Fruit fly (Drosophila melanogaster): ENCODE measurements around the gene Bka.

The Bka gene

dm6 chr2L:9921401-9921800, 26.3 kb downstream of the Bka start, which contains the start of gene CG4592:
Gene CG4592 (plus strand): TSS chr2L:9921633.
- no peak for TF ChIP-seq Snoo (tag; optimal IDR thresholded peaks at IDR 0.05)
- no peak for TF ChIP-seq CG14655 (GFP tag; optimal IDR thresholded peaks at IDR 0.05)
- no peak for TF ChIP-seq CG13204 (GFP tag; optimal IDR thresholded peaks at IDR 0.05)
- TF ChIP-seq CG9948 (tag; optimal IDR thresholded peaks at IDR 0.05), result peak; percentile 54
- TF ChIP-seq EcR (GFP tag; optimal IDR thresholded peaks at IDR 0.05), result no peak
- TF ChIP-seq gl (tag; optimal IDR thresholded peaks at IDR 0.05), result peak; percentile 36
- peak; percentile 81 for TF ChIP-seq Pif1A (GFP tag; optimal IDR thresholded peaks at IDR 0.05)
- no peak for TF ChIP-seq CG10348 (GFP tag; IDR thresholded peaks at IDR 0.05)
- TF ChIP-seq Ets98B (GFP tag; IDR thresholded peaks at IDR 0.05), result peak; percentile 84
- TF ChIP-seq CG8159 (tag; optimal IDR thresholded peaks at IDR 0.05), result peak; percentile 65
- peak; percentile 66 for TF ChIP-seq CG12605 (GFP tag; IDR thresholded peaks at IDR 0.05)
- peak; percentile 87 for TF ChIP-seq CG4496 (GFP tag; IDR thresholded peaks at IDR 0.05)
- TF ChIP-seq CG32121 (GFP tag; IDR thresholded peaks at IDR 0.05), result peak; percentile 82
- peak; percentile 2 for TF ChIP-seq D1 (tag; optimal IDR thresholded peaks at IDR 0.05)
- peak; percentile 68 for TF ChIP-seq CG34367 (tag; optimal IDR thresholded peaks at IDR 0.05)
- no peak for TF ChIP-seq CG15710 (tag; optimal IDR thresholded peaks at IDR 0.05)
- peak; percentile 82; the same call in 2 of the 3 replicates for TF ChIP-seq fd96Ca (GFP tag; IDR thresholded peaks at IDR 0.05)
- no peak for TF ChIP-seq CG17806 (tag; optimal IDR thresholded peaks at IDR 0.05)
- no peak for TF ChIP-seq CG8301 (tag; optimal IDR thresholded peaks at IDR 0.05)
- peak; percentile 77 for TF ChIP-seq Pif1B (GFP tag; optimal IDR thresholded peaks at IDR 0.05)
- TF ChIP-seq rn (GFP tag; IDR thresholded peaks at IDR 0.05), result no peak

dm6 chr2L:9924765-9925164, 29.7 kb downstream of the Bka start, which contains the start of the genes TbCMF46 and CG42366:
Gene TbCMF46 (minus strand): TSS chr2L:9924865.
Gene CG42366 (plus strand): TSS chr2L:9925161.
- TF ChIP-seq CG8159 (tag; optimal IDR thresholded peaks at IDR 0.05), result no peak
- TF ChIP-seq CG14655 (GFP tag; optimal IDR thresholded peaks at IDR 0.05), result no peak
- TF ChIP-seq Snoo (tag; optimal IDR thresholded peaks at IDR 0.05), result no peak
- TF ChIP-seq CG8301 (tag; optimal IDR thresholded peaks at IDR 0.05), result no peak
- no peak for TF ChIP-seq Pif1A (GFP tag; optimal IDR thresholded peaks at IDR 0.05)
- no peak for TF ChIP-seq CG13204 (GFP tag; optimal IDR thresholded peaks at IDR 0.05)
- TF ChIP-seq CG17806 (tag; optimal IDR thresholded peaks at IDR 0.05), result no peak
- no peak for TF ChIP-seq D1 (tag; optimal IDR thresholded peaks at IDR 0.05)
- no peak for TF ChIP-seq CG12605 (GFP tag; IDR thresholded peaks at IDR 0.05)

dm6 chr2L:9930280-9930679, 35.2 kb downstream of the Bka start, which contains the start of gene CG42367:
Gene CG42367 (plus strand): TSS chr2L:9930580.
- TF ChIP-seq CG32121 (GFP tag; IDR thresholded peaks at IDR 0.05) (no peak), Snoo (tag; optimal IDR thresholded peaks at IDR 0.05) (no peak), CG4496 (GFP tag; IDR thresholded peaks at IDR 0.05) (no peak), Pif1B (GFP tag; optimal IDR thresholded peaks at IDR 0.05) (no peak), fd96Ca (GFP tag; IDR thresholded peaks at IDR 0.05) (no peak), CG9948 (tag; optimal IDR thresholded peaks at IDR 0.05) (no peak), Pif1A (GFP tag; optimal IDR thresholded peaks at IDR 0.05) (no peak), CG34367 (tag; optimal IDR thresholded peaks at IDR 0.05) (no peak), CG15710 (tag; optimal IDR thresholded peaks at IDR 0.05) (no peak), Ets98B (GFP tag; IDR thresholded peaks at IDR 0.05) (no peak), CG8301 (tag; optimal IDR thresholded peaks at IDR 0.05) (no peak), CG8159 (tag; optimal IDR thresholded peaks at IDR 0.05) (no peak), gl (tag; optimal IDR thresholded peaks at IDR 0.05) (no peak), CG12605 (GFP tag; IDR thresholded peaks at IDR 0.05) (no peak), CG10348 (GFP tag; IDR thresholded peaks at IDR 0.05) (no peak), D1 (tag; optimal IDR thresholded peaks at IDR 0.05) (no peak), CG14655 (GFP tag; optimal IDR thresholded peaks at IDR 0.05) (no peak), CG17806 (tag; optimal IDR thresholded peaks at IDR 0.05) (no peak), rn (GFP tag; IDR thresholded peaks at IDR 0.05) (no peak)

- no peak for TF ChIP-seq D1 (tag; optimal IDR thresholded peaks at IDR 0.05)
- no peak for TF ChIP-seq gl (tag; optimal IDR thresholded peaks at IDR 0.05)
- no peak for TF ChIP-seq fd96Ca (GFP tag; IDR thresholded peaks at IDR 0.05)
- no peak for TF ChIP-seq CG4496 (GFP tag; IDR thresholded peaks at IDR 0.05)
- no peak for TF ChIP-seq CG8159 (tag; optimal IDR thresholded peaks at IDR 0.05)
- TF ChIP-seq EcR (GFP tag; optimal IDR thresholded peaks at IDR 0.05), result no peak
- no peak for TF ChIP-seq CG10348 (GFP tag; IDR thresholded peaks at IDR 0.05)
- TF ChIP-seq CG34367 (tag; optimal IDR thresholded peaks at IDR 0.05), result no peak
- TF ChIP-seq CG17806 (tag; optimal IDR thresholded peaks at IDR 0.05), result no peak
- TF ChIP-seq Ets98B (GFP tag; IDR thresholded peaks at IDR 0.05), result no peak
- TF ChIP-seq CG9948 (tag; optimal IDR thresholded peaks at IDR 0.05), result no peak
- no peak for TF ChIP-seq Pif1A (GFP tag; optimal IDR thresholded peaks at IDR 0.05)
- TF ChIP-seq CG14655 (GFP tag; optimal IDR thresholded peaks at IDR 0.05), result no peak
- TF ChIP-seq CG15710 (tag; optimal IDR thresholded peaks at IDR 0.05), result no peak
- TF ChIP-seq CG8301 (tag; optimal IDR thresholded peaks at IDR 0.05), result no peak
- TF ChIP-seq Pif1B (GFP tag; optimal IDR thresholded peaks at IDR 0.05), result no peak
- no peak for TF ChIP-seq rn (GFP tag; IDR thresholded peaks at IDR 0.05)
- TF ChIP-seq CG12605 (GFP tag; IDR thresholded peaks at IDR 0.05), result no peak
- TF ChIP-seq CG32121 (GFP tag; IDR thresholded peaks at IDR 0.05), result no peak
Measured at dm6 chr2L:9933063-9933462, 38.0 kb downstream of the Bka start, which contains the start of gene Cpr30F. Gene Cpr30F (minus strand): TSS chr2L:9933163.

- 0 out of 2 replicates have a peak, but pooled peaks have one; percentile 26 for TF ChIP-seq CG32121 (GFP tag; IDR thresholded peaks at IDR 0.05)
- peak; percentile 77 for TF ChIP-seq CG4496 (GFP tag; IDR thresholded peaks at IDR 0.05)
- no peak for TF ChIP-seq CG10348 (GFP tag; IDR thresholded peaks at IDR 0.05)
- TF ChIP-seq CG12605 (GFP tag; IDR thresholded peaks at IDR 0.05), result peak; percentile 35; the same call in 1 of the 2 replicates
- peak; percentile 20; the same call in 1 of the 2 replicates for TF ChIP-seq Ets98B (GFP tag; IDR thresholded peaks at IDR 0.05)
- no peak for TF ChIP-seq Snoo (tag; optimal IDR thresholded peaks at IDR 0.05)
- TF ChIP-seq fd96Ca (GFP tag; IDR thresholded peaks at IDR 0.05), result peak; percentile 46; the same call in 1 of the 3 replicates
Measured at dm6 chr2L:9937908-9938307, 42.8 kb downstream of the Bka start, which contains the start of gene Arglu1. Gene Arglu1 (minus strand): TSS chr2L:9938134.

All from whole organism, pupa.